Worm (Caenorhabditis elegans) whole organism, young adult: ENCODE measurements around the gene T20B3.14.

Experiments
- chd-7 ChIP-seq: sonication (generic microtip); optimal IDR thresholded peaks from 2 replicates; lab custom pipeline; 2016; ENCODE audit warnings: mild to moderate bottlenecking, missing genetic modification characterization, moderate library complexity, missing compliant biosample characterization
- pha-4 ChIP-seq: fragments of 150-350 bp; sonication (generic microtip); optimal IDR thresholded peaks from 2 replicates; lab custom pipeline; 2014; ENCODE audit warnings: missing biosample characterization, missing genetic modification reagents, missing genetic modification characterization
- tbp1 ChIP-seq: fragments of 200-800 bp; sonication (Bioruptor generic); optimal IDR thresholded peaks from 2 replicates; lab custom pipeline; 2018; ENCODE audit warnings: mild to moderate bottlenecking, missing genetic modification characterization, missing compliant biosample characterization

DNA sequence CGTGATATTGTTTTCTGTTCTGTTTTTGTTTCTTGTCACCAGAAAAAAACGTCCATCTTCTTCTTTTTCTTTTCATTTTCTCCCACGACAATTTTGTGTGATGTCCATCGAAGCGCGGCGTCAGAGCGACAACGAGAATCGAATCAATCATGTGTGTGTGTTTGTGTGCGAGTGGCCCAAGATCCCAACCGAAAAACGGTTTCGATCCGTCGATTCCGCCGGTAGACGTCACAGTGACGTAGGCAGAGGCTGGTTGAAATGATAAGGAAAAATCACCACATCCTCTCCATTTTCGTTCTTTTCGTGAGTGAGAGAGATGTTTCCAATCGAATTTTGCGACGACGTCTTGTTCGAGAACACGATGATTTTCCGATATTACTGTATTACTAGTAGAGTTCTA, 40.6 kb downstream of the T20B3.14 start:
- TF ChIP-seq chd-7 (tag; lab: Kevin White, UChicago): no peak
- no peak for TF ChIP-seq pha-4 (tag; lab: Kevin White, UChicago)
- TF ChIP-seq tbp1 (GFP tag; lab: Kevin White, UChicago): no peak
